Worm (Caenorhabditis elegans) whole organism, L2 larva: ENCODE measurements around the gene R10H10.7.
A peak's percentile ranks its signal among the peaks of the same experiment; 100 is the strongest.

ENCODE experiments used
- F13H6.1 ChIP-seq: sonication (generic microtip); optimal IDR thresholded peaks from 2 replicates; lab custom pipeline; 2016; ENCODE audit warnings: missing genetic modification characterization, missing compliant biosample characterization
- aly-2 ChIP-seq: fragments of 150-350 bp; optimal IDR thresholded peaks from 2 replicates; lab custom pipeline; 2014; ENCODE audit warnings: missing biosample characterization, missing genetic modification characterization
- elt-3 ChIP-seq: sonication (generic microtip); optimal IDR thresholded peaks from 2 replicates; lab custom pipeline; 2017; ENCODE audit warnings: missing biosample characterization, missing genetic modification characterization
- fos-1 ChIP-seq: fragments of 150-350 bp; optimal IDR thresholded peaks from 2 replicates; lab custom pipeline; 2014; ENCODE audit warnings: missing biosample characterization, missing genetic modification characterization
- lin-13 ChIP-seq: fragments of 150-350 bp; optimal IDR thresholded peaks from 2 replicates; lab custom pipeline; 2014; ENCODE audit warnings: missing biosample characterization, missing genetic modification reagents, missing genetic modification characterization
- lin-39 ChIP-seq: fragments of 150-350 bp; optimal IDR thresholded peaks from 2 replicates; lab custom pipeline; 2014; ENCODE audit warnings: missing biosample characterization, missing genetic modification reagents, missing genetic modification characterization
- skn-1 ChIP-seq: sonication (generic microtip); optimal IDR thresholded peaks from 2 replicates; lab custom pipeline; 2017; ENCODE audit warnings: missing biosample characterization, missing genetic modification characterization
- snpc-4 ChIP-seq: fragments of 150-350 bp; optimal IDR thresholded peaks from 2 replicates; lab custom pipeline; 2014; ENCODE audit warnings: missing biosample characterization, missing genetic modification characterization

- TF ChIP-seq F13H6.1 (tag; lab: Kevin White, UChicago) (no peak), skn-1 (tag; lab: Kevin White, UChicago) (no peak), lin-13 (GFP tag; lab: Kevin White, UChicago) (no peak), snpc-4 (tag; lab: Kevin White, UChicago) (peak; percentile 24), lin-39 (tag; lab: Kevin White, UChicago) (no peak), elt-3 (tag; lab: Kevin White, UChicago) (no peak), aly-2 (tag; lab: Kevin White, UChicago) (no peak), fos-1 (tag; lab: Kevin White, UChicago) (no peak)
These were observed 33.1 kb downstream of the R10H10.7 start for ce11 chrIV:10380626-10381025.
